Worm (Caenorhabditis elegans) whole organism, L1 larva: Measurements from ENCODE around the gene K07H8.8.

Experiments used
- C04F5.9 ChIP-seq: sonication (generic microtip); optimal IDR thresholded peaks from 2 replicates; lab custom pipeline; 2016; ENCODE audit warnings: missing genetic modification characterization, missing compliant biosample characterization
- F16B12.6 ChIP-seq: fragments of 150-350 bp; optimal IDR thresholded peaks from 2 replicates; lab custom pipeline; 2014; ENCODE audit warnings: missing biosample characterization, missing genetic modification characterization
- Y116A8C.19 ChIP-seq: sonication (generic microtip); optimal IDR thresholded peaks from 2 replicates; lab custom pipeline; 2016; ENCODE audit warnings: missing compliant biosample characterization, missing genetic modification characterization, borderline replicate concordance
- aly-2 ChIP-seq: fragments of 150-350 bp; optimal IDR thresholded peaks from 2 replicates; lab custom pipeline; 2014; ENCODE audit warnings: missing biosample characterization, missing genetic modification characterization
- ama-1 ChIP-seq: fragments of 150-350 bp; optimal IDR thresholded peaks from 2 replicates; lab custom pipeline; 2014
- blmp-1 ChIP-seq: fragments of 150-350 bp; optimal IDR thresholded peaks from 2 replicates; lab custom pipeline; 2014; ENCODE audit warnings: missing biosample characterization, missing genetic modification characterization
- ceh-63 ChIP-seq: fragments of 200-800 bp; sonication (Bioruptor generic); optimal IDR thresholded peaks from 2 replicates; lab custom pipeline; 2018; ENCODE audit warnings: mild to moderate bottlenecking, missing genetic modification characterization, missing compliant biosample characterization
- dsc-1 ChIP-seq: sonication (generic microtip); optimal IDR thresholded peaks from 2 replicates; lab custom pipeline; 2016; ENCODE audit warnings: mild to moderate bottlenecking, missing genetic modification characterization, missing compliant biosample characterization
- efl-1 ChIP-seq, 4 experiments: fragments of 150-350 bp; optimal IDR thresholded peaks in 3 of 4; peaks in 1 of 4; 1 replicate in 1 of 4; 2 replicates in 3 of 4; lab custom pipeline; 2014; ENCODE audit warnings: missing biosample characterization in 2 of 4, missing genetic modification characterization in 2 of 4, missing genetic modification reagents in 2 of 4
- egl-27 ChIP-seq, 2 experiments: fragments of 150-350 bp in 1 of 2; sonication (generic microtip); optimal IDR thresholded peaks; 3 replicates each; lab custom pipeline; 2017 to 2018; ENCODE audit warnings: missing biosample characterization in 2 of 2, missing genetic modification characterization in 2 of 2, missing genetic modification reagents in 2 of 2
- elt-2 ChIP-seq: sonication (generic microtip); optimal IDR thresholded peaks from 2 replicates; lab custom pipeline; 2016; ENCODE audit warnings: missing genetic modification characterization, mild to moderate bottlenecking, inconsistent platforms, missing compliant biosample characterization, missing genetic modification reagents
- elt-3 ChIP-seq, 6 experiments: fragments of 150-350 bp in 1 of 6; sonication (generic microtip); optimal IDR thresholded peaks; 2 replicates each; lab custom pipeline; 2017 to 2018; ENCODE audit warnings: missing biosample characterization in 6 of 6, missing genetic modification characterization in 6 of 6, inconsistent platforms in 1 of 6
- ets-5 ChIP-seq: fragments of 200-800 bp; sonication (Bioruptor generic); IDR thresholded peaks from 2 replicates; pipeline ENCODE4 v1.3.6; 2022; ENCODE audit warnings: missing genetic modification characterization, missing compliant biosample characterization
- fkh-10 ChIP-seq: sonication (generic microtip); optimal IDR thresholded peaks from 2 replicates; lab custom pipeline; 2017; ENCODE audit warnings: missing biosample characterization, missing genetic modification reagents, missing genetic modification characterization
- hlh-4 ChIP-seq: sonication (generic microtip); optimal IDR thresholded peaks from 2 replicates; lab custom pipeline; 2016; ENCODE audit warnings: mild to moderate bottlenecking, missing genetic modification characterization, missing compliant biosample characterization
- lin-14 ChIP-seq: fragments of 200-800 bp; sonication (Bioruptor generic); optimal IDR thresholded peaks from 2 replicates; lab custom pipeline; 2018; ENCODE audit warnings: mild to moderate bottlenecking, missing genetic modification characterization, moderate library complexity, missing compliant biosample characterization
- lin-15B ChIP-seq: fragments of 150-350 bp; sonication (generic microtip); optimal IDR thresholded peaks from 3 replicates; lab custom pipeline; 2014; ENCODE audit warnings: missing biosample characterization, missing genetic modification characterization
- lsy-2 ChIP-seq, 2 experiments: fragments of 150-350 bp; optimal IDR thresholded peaks; 2 replicates each; lab custom pipeline; 2014; ENCODE audit warnings: missing biosample characterization in 2 of 2, missing genetic modification characterization in 2 of 2
- mab-9 ChIP-seq: fragments of 200-800 bp; sonication (Bioruptor generic); IDR thresholded peaks from 2 replicates; pipeline ENCODE4 v1.3.6; 2022; ENCODE audit warnings: missing genetic modification reagents, missing genetic modification characterization, missing compliant biosample characterization
- mdl-1 ChIP-seq, 2 experiments: fragments of 150-350 bp; optimal IDR thresholded peaks; 2 replicates each; lab custom pipeline; 2014 to 2017; ENCODE audit warnings: missing biosample characterization in 2 of 2, missing genetic modification characterization in 2 of 2, inconsistent platforms in 1 of 2
- mef-2 ChIP-seq: fragments of 150-350 bp; optimal IDR thresholded peaks from 2 replicates; lab custom pipeline; 2014; ENCODE audit warnings: missing biosample characterization, missing genetic modification characterization
- nhr-11 ChIP-seq: fragments of 150-350 bp; optimal IDR thresholded peaks from 2 replicates; lab custom pipeline; 2014; ENCODE audit warnings: missing biosample characterization, missing genetic modification characterization
- nhr-12 ChIP-seq: sonication (generic microtip); optimal IDR thresholded peaks from 2 replicates; lab custom pipeline; 2017; ENCODE audit warnings: missing biosample characterization, missing genetic modification characterization
- nhr-19 ChIP-seq: fragments of 200-800 bp; sonication (Bioruptor generic); conservative IDR thresholded peaks from 2 replicates; pipeline ENCODE4 v1.3.6; 2022; ENCODE audit warnings: missing genetic modification characterization, missing compliant biosample characterization
- nhr-237 ChIP-seq: fragments of 150-350 bp; optimal IDR thresholded peaks from 2 replicates; lab custom pipeline; 2014; ENCODE audit warnings: missing biosample characterization, missing genetic modification characterization
- nhr-71 ChIP-seq: sonication (generic microtip); optimal IDR thresholded peaks from 2 replicates; lab custom pipeline; 2016; ENCODE audit warnings: mild to moderate bottlenecking, missing genetic modification characterization, moderate library complexity, missing compliant biosample characterization
- pax-3 ChIP-seq: fragments of 200-800 bp; sonication (Bioruptor generic); optimal IDR thresholded peaks from 2 replicates; lab custom pipeline; 2018; ENCODE audit warnings: mild to moderate bottlenecking, missing genetic modification characterization, moderate library complexity, missing compliant biosample characterization
- pqm-1 ChIP-seq: sonication (generic microtip); optimal IDR thresholded peaks from 3 replicates; lab custom pipeline; 2017; ENCODE audit warnings: missing biosample characterization, missing genetic modification characterization
- snu-23 ChIP-seq: sonication (generic microtip); optimal IDR thresholded peaks from 2 replicates; lab custom pipeline; 2016; ENCODE audit warnings: missing genetic modification characterization, missing compliant biosample characterization
- swsn-7 ChIP-seq: sonication (generic microtip); optimal IDR thresholded peaks from 2 replicates; lab custom pipeline; 2016; ENCODE audit warnings: missing genetic modification characterization, missing compliant biosample characterization
- unc-130 ChIP-seq: fragments of 150-350 bp; optimal IDR thresholded peaks from 2 replicates; lab custom pipeline; 2017; ENCODE audit warnings: missing biosample characterization, missing genetic modification characterization, inconsistent platforms
- unc-30 ChIP-seq: sonication (generic microtip); optimal IDR thresholded peaks from 2 replicates; lab custom pipeline; 2017; ENCODE audit warnings: missing biosample characterization, missing genetic modification characterization
- zag-1 ChIP-seq: fragments of 150-350 bp; optimal IDR thresholded peaks from 2 replicates; lab custom pipeline; 2014; ENCODE audit warnings: missing biosample characterization, missing genetic modification characterization
- ztf-11 ChIP-seq, 2 experiments: sonication (generic microtip); optimal IDR thresholded peaks; 2 replicates each; lab custom pipeline; 2016 to 2017; ENCODE audit warnings: missing genetic modification characterization in 2 of 2, missing biosample characterization in 1 of 2, missing compliant biosample characterization in 1 of 2
- ztf-4 ChIP-seq: fragments of 150-350 bp; optimal IDR thresholded peaks from 2 replicates; lab custom pipeline; 2014; ENCODE audit warnings: missing biosample characterization, missing genetic modification characterization

Gene K07H8.8

DNA sequence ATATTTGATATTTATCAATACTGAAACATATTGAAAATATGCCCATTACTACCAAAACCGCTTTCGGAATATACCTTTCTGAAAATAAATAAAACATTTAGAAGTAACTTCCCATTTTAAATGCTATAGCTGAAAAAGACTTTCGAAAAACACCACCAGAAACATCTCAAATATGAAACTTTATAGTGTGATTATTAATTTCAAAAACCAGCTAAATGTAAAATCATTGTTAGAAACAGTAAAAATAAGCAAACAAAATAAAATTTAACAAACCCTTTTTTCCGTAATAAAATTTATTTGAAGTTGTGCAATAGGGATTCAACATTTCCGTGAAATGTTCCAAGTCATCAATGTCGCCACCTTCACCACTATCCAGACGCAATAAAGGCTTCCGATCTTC is at the start of gene K07H8.8, which contains the start of gene K07H8.5:
Gene K07H8.8 (minus strand): TSS at position 389 of the 400 bp plus-strand sequence.
Gene K07H8.5 (plus strand): TSS at position 301 of the 400 bp plus-strand sequence.
- TF ChIP-seq nhr-12, result no peak
- TF ChIP-seq nhr-19, result no peak
- TF ChIP-seq mdl-1 (tag; optimal IDR thresholded peaks at IDR 0.05; lab: Kevin White, UChicago), result no peak
- no peak for TF ChIP-seq snu-23 (GFP tag; lab: Kevin White, UChicago)
- no peak for TF ChIP-seq pqm-1 (tag; lab: Kevin White, UChicago)
- TF ChIP-seq fkh-10 (GFP tag; lab: Kevin White, UChicago), result no peak
- TF ChIP-seq unc-130, result no peak
- TF ChIP-seq nhr-71 (tag; lab: Kevin White, UChicago), result no peak
- TF ChIP-seq nhr-237 (tag; lab: Kevin White, UChicago), result no peak
- TF ChIP-seq nhr-11 (tag; lab: Kevin White, UChicago), result no peak
- TF ChIP-seq dsc-1 (tag; lab: Kevin White, UChicago), result no peak
- TF ChIP-seq ceh-63 (GFP tag; lab: Kevin White, UChicago), result no peak
- no peak for TF ChIP-seq aly-2 (tag; lab: Kevin White, UChicago)
- TF ChIP-seq mab-9 (GFP tag; lab: Robert Waterston, UW), result no peak
- no peak for TF ChIP-seq ztf-11 (tag; optimal IDR thresholded peaks at IDR 0.05; lab: Kevin White, UChicago)

DNA sequence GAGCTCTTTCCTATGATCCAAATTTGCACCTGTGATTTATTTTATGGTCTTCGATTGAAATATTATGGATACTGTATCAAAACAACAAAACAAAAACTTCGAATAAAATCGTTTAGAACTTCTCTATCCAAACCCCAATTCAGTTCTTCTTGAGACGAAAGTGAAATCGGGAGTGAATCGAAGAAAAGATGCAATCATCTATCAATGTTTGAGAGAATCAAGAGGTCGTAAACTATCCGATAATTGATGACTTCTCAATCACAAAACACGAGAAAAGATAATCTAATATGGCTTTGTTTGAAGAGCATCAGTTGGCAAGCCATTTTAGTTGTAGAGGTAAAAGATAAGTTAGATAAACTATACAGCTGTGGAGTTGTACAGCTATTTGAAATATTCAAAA is 49.6 kb upstream of the K07H8.8 start:
- TF ChIP-seq Y116A8C.19 (no peak), ztf-4 (tag; lab: Kevin White, UChicago) (no peak), unc-30 (tag; lab: Kevin White, UChicago) (no peak), blmp-1 (tag; lab: Kevin White, UChicago) (peak; percentile 97), lin-14 (GFP tag; lab: Kevin White, UChicago) (peak; percentile 39), C04F5.9 (tag; lab: Kevin White, UChicago) (no peak), F16B12.6 (tag; lab: Kevin White, UChicago) (no peak), ztf-11 (tag; optimal IDR thresholded peaks at IDR 0.05; lab: Kevin White, UChicago) (no peak), mef-2 (tag; lab: Kevin White, UChicago) (no peak), elt-3 (tag; optimal IDR thresholded peaks at IDR 0.05; lab: Kevin White, UChicago) (peak in 2 of 6 experiments; percentile 5 to 13), hlh-4 (tag; lab: Kevin White, UChicago) (no peak), lin-15B (tag; lab: Kevin White, UChicago) (no peak)

DNA sequence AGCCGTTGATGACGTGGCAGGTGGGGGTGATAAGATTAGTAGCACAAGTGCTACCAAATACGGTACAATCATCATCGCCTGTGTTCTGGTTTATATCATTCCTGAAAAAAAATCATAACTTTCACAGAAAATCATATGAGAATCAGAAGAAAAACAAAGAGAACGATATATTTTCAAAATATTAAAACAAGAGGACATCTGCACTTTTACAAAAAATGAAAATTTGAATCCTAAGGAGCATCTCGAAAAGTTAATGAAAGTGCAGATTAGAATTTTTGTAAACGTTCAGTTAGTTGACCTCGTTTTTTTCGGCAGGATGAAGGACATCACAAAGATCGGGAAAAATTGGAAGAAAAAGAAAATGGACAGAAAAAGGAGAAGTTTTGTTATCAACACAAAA is 44.6 kb upstream of the K07H8.8 start, which contains the start of gene F35H10.10:
Gene F35H10.10 (minus strand): TSS at position 101 of the 400 bp plus-strand sequence.
- TF ChIP-seq egl-27 (tag; optimal IDR thresholded peaks at IDR 0.05; lab: Kevin White, UChicago) (no peak), blmp-1 (tag; lab: Kevin White, UChicago) (peak; percentile 84), dsc-1 (tag; lab: Kevin White, UChicago) (no peak)

ce11 chrIV:8312105-8312504 is 43.9 kb upstream of the K07H8.8 start:
- TF ChIP-seq lsy-2 (tag; optimal IDR thresholded peaks at IDR 0.05; lab: Kevin White, UChicago), result no peak
- TF ChIP-seq ets-5 (GFP tag; lab: Robert Waterston, UW), result no peak
- no peak for TF ChIP-seq ama-1 (lab: Kevin White, UChicago)
- TF ChIP-seq elt-2, result no peak
- no peak for TF ChIP-seq nhr-11 (tag; lab: Kevin White, UChicago)
- no peak for TF ChIP-seq pax-3 (tag; lab: Kevin White, UChicago)
- TF ChIP-seq swsn-7, result no peak
- no peak for TF ChIP-seq efl-1 (optimal IDR thresholded peaks at IDR 0.05; lab: Kevin White, UChicago)
- peak in 1 of 2 experiments; percentile 56 for TF ChIP-seq efl-1 (GFP tag; optimal IDR thresholded peaks at IDR 0.05 in 1 of 2; lab: Kevin White, UChicago)
- TF ChIP-seq, all 84 proteins: peak for 1

- TF ChIP-seq efl-1 (optimal IDR thresholded peaks at IDR 0.05; lab: Kevin White, UChicago), result no peak
- TF ChIP-seq efl-1 (GFP tag; optimal IDR thresholded peaks at IDR 0.05 in 1 of 2; lab: Kevin White, UChicago), result peak in 1 of 2 experiments; percentile 64
- TF ChIP-seq zag-1, result no peak
- TF ChIP-seq, all 84 proteins: peak for 1
Measured at ce11 chrIV:8307408-8307807, 39.2 kb upstream of the K07H8.8 start.
